Fruit fly (Drosophila melanogaster) whole organism, adult: ENCODE measurements around the gene CG8460.

Source experiments
- CG1620 ChIP-seq: fragments of 200-800 bp; sonication (Bioruptor generic); optimal IDR thresholded peaks from 2 replicates; lab custom pipeline; 2016; ENCODE audit warnings: missing biosample characterization, missing genetic modification characterization
- Hr96 ChIP-seq: fragments of 200-800 bp; sonication (Bioruptor generic); optimal IDR thresholded peaks from 2 replicates; lab custom pipeline; 2016; ENCODE audit warnings: missing biosample characterization, missing genetic modification characterization
- Mnt ChIP-seq: fragments of 200-800 bp; sonication (Bioruptor generic); optimal IDR thresholded peaks from 2 replicates; lab custom pipeline; 2016; ENCODE audit warnings: missing biosample characterization, mild to moderate bottlenecking, missing genetic modification characterization
- bab1 ChIP-seq: fragments of 200-800 bp; sonication (Bioruptor generic); optimal IDR thresholded peaks from 3 replicates; lab custom pipeline; 2019; ENCODE audit warnings: missing biosample characterization, mild to moderate bottlenecking, missing genetic modification characterization, moderate library complexity

dm6 chr2L:8229628-8230027 is 32.6 kb downstream of the CG8460 start:
- TF ChIP-seq bab1 (no peak), Hr96 (GFP tag; lab: Kevin White, UChicago) (no peak), CG1620 (no peak), Mnt (GFP tag; lab: Kevin White, UChicago) (no peak)
